Worm (Caenorhabditis elegans) whole organism, midembryonic: ENCODE data around the gene Y26G10.1.

Source experiments
- T22C8.4 ChIP-seq: fragments of 200-800 bp; sonication (Bioruptor generic); IDR thresholded peaks from 2 replicates; pipeline ENCODE4 v1.3.6; 2022; ENCODE audit warnings: missing genetic modification characterization, missing compliant biosample characterization
- cog-1 ChIP-seq: sonication (generic microtip); optimal IDR thresholded peaks from 2 replicates; lab custom pipeline; 2016; ENCODE audit warnings: missing genetic modification characterization, missing compliant biosample characterization
- flt-1 ChIP-seq: fragments of 200-800 bp; sonication (Bioruptor generic); IDR thresholded peaks from 2 replicates; pipeline ENCODE4 v1.3.6; 2022; ENCODE audit warnings: missing genetic modification characterization, missing compliant biosample characterization
- klf-2 ChIP-seq: fragments of 200-800 bp; sonication (Bioruptor generic); conservative IDR thresholded peaks from 2 replicates; pipeline ENCODE4 v1.3.6; 2022; ENCODE audit warnings: missing genetic modification reagents, missing genetic modification characterization, missing compliant biosample characterization
- med-1 ChIP-seq: sonication (generic microtip); optimal IDR thresholded peaks from 2 replicates; lab custom pipeline; 2017; ENCODE audit warnings: missing genetic modification characterization, mild to moderate bottlenecking, missing compliant biosample characterization, antibody characterized with exemption, missing genetic modification reagents; ENCODE audit not compliant: insufficient read depth
- ref-1 ChIP-seq: fragments of 200-800 bp; sonication (Bioruptor generic); conservative IDR thresholded peaks from 2 replicates; pipeline ENCODE4 v1.3.6; 2022; ENCODE audit warnings: missing genetic modification reagents, missing genetic modification characterization, missing compliant biosample characterization
- tab-1 ChIP-seq: fragments of 200-800 bp; sonication (Bioruptor generic); IDR thresholded peaks from 2 replicates; pipeline ENCODE4 v1.3.6; 2022; ENCODE audit warnings: missing genetic modification characterization, missing compliant biosample characterization
- ztf-23 ChIP-seq: fragments of 200-800 bp; sonication (Bioruptor generic); IDR thresholded peaks from 2 replicates; pipeline ENCODE4 v1.3.6; 2022; ENCODE audit warnings: missing genetic modification reagents, missing genetic modification characterization, missing compliant biosample characterization
- ztf-29 ChIP-seq: fragments of 200-800 bp; sonication (Bioruptor generic); IDR thresholded peaks from 2 replicates; pipeline ENCODE4 v1.3.6; 2022; ENCODE audit warnings: missing genetic modification reagents, missing genetic modification characterization, missing compliant biosample characterization

Y26G10.1 gene

DNA sequence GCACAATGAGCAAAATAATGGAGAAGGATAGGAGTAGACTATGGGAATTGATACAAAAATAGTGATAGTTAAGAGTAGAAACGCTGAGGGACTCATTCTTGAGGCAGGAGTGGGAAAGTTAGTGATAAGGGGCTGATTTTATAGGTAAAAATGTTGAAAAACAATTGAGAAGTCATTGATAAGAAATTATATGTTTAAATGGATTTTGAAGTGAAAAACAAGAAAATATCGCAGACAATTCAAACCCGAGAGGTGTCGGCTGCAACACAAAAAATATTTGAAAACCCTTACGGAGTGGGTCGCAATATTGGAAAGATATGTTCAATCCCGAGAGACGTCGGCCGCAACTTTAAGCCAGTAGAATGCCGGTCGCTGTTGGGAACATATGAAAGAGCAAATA is 1.1 kb upstream of the Y26G10.1 start, which contains the start of gene spp-29:
Gene spp-29 (minus strand): TSS at position 101 of the 400 bp plus-strand sequence.
- TF ChIP-seq T22C8.4 = no peak
- no peak for TF ChIP-seq flt-1 (GFP tag; lab: Robert Waterston, UW)
- no peak for TF ChIP-seq ref-1 (GFP tag; lab: Robert Waterston, UW)
- no peak for TF ChIP-seq ztf-23 (GFP tag; lab: Robert Waterston, UW)
- TF ChIP-seq cog-1 (tag; lab: Kevin White, UChicago) = no peak
- TF ChIP-seq tab-1 (GFP tag; lab: Robert Waterston, UW) = no peak
- no peak for TF ChIP-seq klf-2 (GFP tag; lab: Robert Waterston, UW)
- TF ChIP-seq ztf-29 (GFP tag; lab: Robert Waterston, UW) = no peak
- TF ChIP-seq med-1 (GFP tag; lab: Kevin White, UChicago) = no peak

DNA sequence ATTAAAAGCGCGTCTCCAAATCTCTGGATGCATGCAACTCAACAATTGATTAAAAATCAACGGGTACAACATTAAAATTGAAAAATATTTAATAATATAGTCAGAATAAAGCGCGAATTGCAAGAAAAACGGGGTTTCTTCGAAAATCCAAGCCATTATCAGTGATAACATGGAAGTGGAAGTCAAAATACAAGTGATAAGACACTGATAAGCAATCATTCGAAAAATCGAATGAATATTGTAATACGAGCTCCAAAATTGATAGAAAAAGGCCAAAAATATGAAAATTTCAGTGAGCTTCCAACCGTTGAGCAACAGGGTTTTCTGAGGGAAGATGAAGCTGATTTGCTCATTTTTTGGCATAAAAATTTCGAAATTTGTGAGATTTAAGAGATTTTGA is 1.4 kb downstream of the Y26G10.1 start:
- no peak for TF ChIP-seq T22C8.4
- TF ChIP-seq med-1 (GFP tag; lab: Kevin White, UChicago) = no peak
- TF ChIP-seq cog-1 (tag; lab: Kevin White, UChicago) = no peak
- TF ChIP-seq flt-1 (GFP tag; lab: Robert Waterston, UW) = no peak
- no peak for TF ChIP-seq ztf-23 (GFP tag; lab: Robert Waterston, UW)

DNA sequence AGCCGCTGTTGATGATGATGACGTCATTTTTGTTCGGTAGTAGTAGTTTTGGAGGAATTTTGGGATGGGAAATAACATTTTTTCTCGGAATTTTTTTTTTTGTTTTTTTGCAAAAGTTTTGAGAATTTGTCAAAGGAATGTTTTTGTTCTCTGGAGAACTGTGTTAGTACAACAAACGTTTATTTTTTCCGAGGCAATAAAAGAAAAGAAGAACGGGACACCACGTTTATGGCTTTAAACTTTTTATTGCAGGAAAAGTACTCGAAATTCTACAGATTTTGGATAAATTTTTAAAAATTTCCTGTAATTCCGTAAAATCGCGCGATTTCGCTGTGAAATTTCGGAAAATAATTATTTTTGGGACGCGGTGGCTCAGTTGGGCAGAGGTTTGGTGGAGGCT is 4.8 kb downstream of the Y26G10.1 start, which contains the start of gene F59A1.13:
Gene F59A1.13 (minus strand): TSS at position 101 of the 400 bp plus-strand sequence.
- no peak for TF ChIP-seq med-1 (GFP tag; lab: Kevin White, UChicago)
- no peak for TF ChIP-seq ref-1 (GFP tag; lab: Robert Waterston, UW)
- no peak for TF ChIP-seq klf-2 (GFP tag; lab: Robert Waterston, UW)
- no peak for TF ChIP-seq T22C8.4
- TF ChIP-seq cog-1 (tag; lab: Kevin White, UChicago) = no peak
- no peak for TF ChIP-seq tab-1 (GFP tag; lab: Robert Waterston, UW)
- no peak for TF ChIP-seq ztf-23 (GFP tag; lab: Robert Waterston, UW)
- TF ChIP-seq ztf-29 (GFP tag; lab: Robert Waterston, UW) = no peak
- no peak for TF ChIP-seq flt-1 (GFP tag; lab: Robert Waterston, UW)

DNA sequence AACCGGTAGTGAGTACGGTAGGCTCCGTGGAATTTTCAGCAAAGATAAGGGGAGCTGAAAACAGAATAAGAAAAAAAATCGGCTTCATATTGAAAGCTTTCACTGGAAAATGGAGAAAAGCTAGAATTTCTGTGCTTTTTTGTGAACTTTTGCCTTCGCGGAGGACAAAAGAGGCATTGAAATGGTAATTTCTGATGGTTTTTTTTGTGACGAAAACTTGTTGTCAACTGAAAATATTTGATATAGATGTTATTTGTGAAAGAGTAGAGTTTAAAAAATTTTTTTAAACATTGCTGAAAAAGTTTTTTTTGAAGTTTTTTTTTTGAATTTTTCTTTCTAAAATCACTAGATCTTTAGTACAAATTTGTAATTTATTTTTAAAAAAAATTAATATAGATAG is 8.8 kb downstream of the Y26G10.1 start, which contains the start of gene F59A1.18:
Gene F59A1.18 (minus strand): TSS at position 101 of the 400 bp plus-strand sequence.
- TF ChIP-seq ref-1 (GFP tag; lab: Robert Waterston, UW) (no peak), ztf-29 (GFP tag; lab: Robert Waterston, UW) (no peak), ztf-23 (GFP tag; lab: Robert Waterston, UW) (no peak), T22C8.4 (no peak), flt-1 (GFP tag; lab: Robert Waterston, UW) (no peak), cog-1 (tag; lab: Kevin White, UChicago) (no peak), klf-2 (GFP tag; lab: Robert Waterston, UW) (no peak), med-1 (GFP tag; lab: Kevin White, UChicago) (no peak), tab-1 (GFP tag; lab: Robert Waterston, UW) (no peak)

DNA sequence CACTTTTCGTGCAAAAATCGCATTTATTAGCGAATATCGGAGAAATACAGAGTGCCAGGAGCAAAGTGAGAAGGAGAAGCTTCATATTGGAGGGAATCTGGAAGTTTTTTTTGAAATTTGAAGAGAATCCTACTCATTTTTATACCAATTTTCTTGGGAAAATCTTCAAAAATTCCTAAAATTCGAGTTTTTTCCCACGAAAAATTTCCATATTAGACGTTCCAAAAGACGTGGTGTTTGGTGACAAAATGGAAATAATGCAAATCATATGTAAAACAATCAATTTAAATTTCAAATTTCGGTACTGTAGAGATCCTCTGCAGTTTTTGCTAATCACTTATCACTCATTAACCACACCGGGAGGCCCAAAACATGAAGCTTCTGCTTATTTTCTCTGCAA is 10.8 kb downstream of the Y26G10.1 start, which contains the start of the genes F59A1.16 and F59A1.6:
Gene F59A1.16 (minus strand): TSS at position 101 of the 400 bp plus-strand sequence.
Gene F59A1.6 (plus strand): TSS at position 285 of the 400 bp plus-strand sequence.
- TF ChIP-seq flt-1 (GFP tag; lab: Robert Waterston, UW) (no peak), ztf-29 (GFP tag; lab: Robert Waterston, UW) (no peak), klf-2 (GFP tag; lab: Robert Waterston, UW) (no peak), ztf-23 (GFP tag; lab: Robert Waterston, UW) (no peak), T22C8.4 (no peak)

DNA sequence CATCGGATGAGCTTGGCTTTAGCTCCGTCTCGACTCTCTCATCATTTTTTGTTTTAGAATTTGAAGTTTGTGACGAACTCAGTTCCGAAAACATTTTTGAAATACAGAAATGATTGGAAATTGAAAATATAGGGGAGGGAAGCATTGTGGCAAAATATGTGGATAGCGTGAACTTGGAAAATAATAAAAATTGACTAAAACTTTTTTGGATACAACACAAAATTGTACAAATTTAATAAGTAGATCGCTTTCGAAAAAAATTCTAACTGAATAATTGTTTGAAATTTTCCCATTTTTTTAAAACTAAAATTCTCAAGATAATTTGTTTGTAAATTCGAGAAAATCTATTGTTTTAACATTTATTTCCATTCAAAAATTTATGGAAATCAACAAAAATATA is 11.9 kb downstream of the Y26G10.1 start, which contains the start of gene F59A1.15:
Gene F59A1.15 (minus strand): TSS at position 101 of the 400 bp plus-strand sequence.
- TF ChIP-seq med-1 (GFP tag; lab: Kevin White, UChicago) (no peak), flt-1 (GFP tag; lab: Robert Waterston, UW) (no peak), T22C8.4 (no peak), ztf-29 (GFP tag; lab: Robert Waterston, UW) (no peak), klf-2 (GFP tag; lab: Robert Waterston, UW) (no peak), tab-1 (GFP tag; lab: Robert Waterston, UW) (no peak), cog-1 (tag; lab: Kevin White, UChicago) (no peak), ztf-23 (GFP tag; lab: Robert Waterston, UW) (no peak), ref-1 (GFP tag; lab: Robert Waterston, UW) (no peak)

DNA sequence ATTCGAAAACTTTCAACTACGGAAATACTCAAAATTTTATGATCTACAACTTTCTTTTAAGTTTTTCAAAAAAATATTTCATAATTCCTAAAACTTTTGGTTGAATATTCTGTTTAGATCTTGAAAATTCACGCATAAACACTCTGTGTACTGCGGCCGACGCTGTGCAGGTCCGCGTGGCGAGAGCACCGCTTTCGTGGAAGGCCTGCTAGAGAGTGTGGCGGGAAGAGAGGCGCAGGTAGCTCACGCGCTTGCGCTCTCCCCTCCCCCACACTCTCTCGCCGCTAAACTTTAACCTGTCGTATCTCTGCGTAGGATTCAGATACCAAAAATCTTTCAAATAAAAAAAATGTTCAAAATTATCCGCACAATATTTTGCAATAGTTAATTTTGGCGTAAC is 12.4 kb downstream of the Y26G10.1 start:
- TF ChIP-seq med-1 (GFP tag; lab: Kevin White, UChicago) (no peak), tab-1 (GFP tag; lab: Robert Waterston, UW) (no peak), klf-2 (GFP tag; lab: Robert Waterston, UW) (no peak), cog-1 (tag; lab: Kevin White, UChicago) (no peak), flt-1 (GFP tag; lab: Robert Waterston, UW) (no peak), ztf-23 (GFP tag; lab: Robert Waterston, UW) (no peak), ref-1 (GFP tag; lab: Robert Waterston, UW) (no peak), ztf-29 (GFP tag; lab: Robert Waterston, UW) (no peak), T22C8.4 (no peak)

DNA sequence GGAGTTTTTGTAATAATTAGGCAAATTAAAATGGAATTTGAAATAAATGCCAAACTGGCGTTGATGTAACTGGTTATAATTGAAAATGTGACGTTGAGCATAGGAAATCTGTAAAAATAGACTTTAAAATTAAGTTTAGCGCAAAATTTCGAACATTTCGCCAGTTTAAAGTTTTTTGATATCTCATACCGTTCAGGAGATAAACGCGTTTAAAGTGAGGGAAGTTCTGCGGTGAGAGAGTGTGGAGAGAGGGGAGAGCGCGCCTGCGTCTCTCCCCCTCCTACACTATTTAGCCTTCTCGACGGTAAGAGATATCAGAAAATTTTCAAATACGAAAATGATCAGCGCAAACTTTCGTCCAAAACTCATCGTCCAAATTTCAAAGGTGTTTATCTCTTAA is 19.1 kb downstream of the Y26G10.1 start, which contains the start of gene str-92:
Gene str-92 (minus strand): TSS at position 101 of the 400 bp plus-strand sequence.
- no peak for TF ChIP-seq cog-1 (tag; lab: Kevin White, UChicago)
- TF ChIP-seq klf-2 (GFP tag; lab: Robert Waterston, UW) = no peak
- no peak for TF ChIP-seq ref-1 (GFP tag; lab: Robert Waterston, UW)
- no peak for TF ChIP-seq tab-1 (GFP tag; lab: Robert Waterston, UW)
- no peak for TF ChIP-seq T22C8.4
- TF ChIP-seq ztf-23 (GFP tag; lab: Robert Waterston, UW) = no peak
- TF ChIP-seq flt-1 (GFP tag; lab: Robert Waterston, UW) = no peak
- TF ChIP-seq ztf-29 (GFP tag; lab: Robert Waterston, UW) = no peak
- TF ChIP-seq med-1 (GFP tag; lab: Kevin White, UChicago) = no peak

DNA sequence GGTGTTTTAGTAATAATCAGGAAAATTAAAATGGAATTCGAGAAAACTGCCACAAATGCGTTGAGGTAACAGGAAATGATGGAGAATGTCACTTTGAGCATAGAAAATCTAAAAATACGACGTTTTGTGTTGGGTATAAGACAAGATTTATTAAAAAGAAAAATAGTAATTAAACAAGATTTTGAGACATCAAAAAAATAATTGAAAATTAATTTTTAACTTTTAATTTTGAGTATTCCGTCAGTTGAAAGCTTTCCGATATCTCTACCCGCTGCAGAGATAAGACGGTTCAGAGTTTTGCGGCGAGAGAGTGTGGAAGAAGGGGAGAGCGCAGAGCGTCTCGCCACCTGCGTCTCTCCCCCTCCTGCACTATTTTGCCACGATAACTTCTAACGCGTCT is 22.4 kb downstream of the Y26G10.1 start, which contains the start of gene str-93:
Gene str-93 (minus strand): TSS at position 101 of the 400 bp plus-strand sequence.
- TF ChIP-seq ref-1 (GFP tag; lab: Robert Waterston, UW) (no peak), tab-1 (GFP tag; lab: Robert Waterston, UW) (no peak), med-1 (GFP tag; lab: Kevin White, UChicago) (no peak), cog-1 (tag; lab: Kevin White, UChicago) (no peak), T22C8.4 (no peak), ztf-29 (GFP tag; lab: Robert Waterston, UW) (no peak), flt-1 (GFP tag; lab: Robert Waterston, UW) (no peak), ztf-23 (GFP tag; lab: Robert Waterston, UW) (no peak), klf-2 (GFP tag; lab: Robert Waterston, UW) (no peak)
